Worm (Caenorhabditis elegans): ENCODE results near the gene T06F4.1.

- TF ChIP-seq ztf-23 (GFP tag; IDR thresholded peaks at IDR 0.05) = no peak
- no peak for TF ChIP-seq ref-1 (GFP tag; conservative IDR thresholded peaks at IDR 0.05)
- TF ChIP-seq klf-2 (GFP tag; conservative IDR thresholded peaks at IDR 0.05) = no peak
- no peak for TF ChIP-seq ztf-29 (GFP tag; IDR thresholded peaks at IDR 0.05)
These were observed 15.8 kb upstream of the T06F4.1 start for ce11 chrX:4094979-4095378.

Data from whole organism, midembryonic.